Worm (Caenorhabditis elegans) whole organism, L3 larva: Measurements from ENCODE around the gene R193.2.

Experiments used
- aly-2 ChIP-seq: fragments of 150-350 bp; optimal IDR thresholded peaks from 2 replicates; lab custom pipeline; 2014; ENCODE audit warnings: missing biosample characterization, missing genetic modification characterization
- ama-1 ChIP-seq: fragments of 150-350 bp; optimal IDR thresholded peaks from 2 replicates; lab custom pipeline; 2018
- ceh-28 ChIP-seq: fragments of 150-350 bp; optimal IDR thresholded peaks from 2 replicates; lab custom pipeline; 2014; ENCODE audit warnings: missing biosample characterization, missing genetic modification reagents, missing genetic modification characterization
- ceh-82 ChIP-seq: fragments of 150-350 bp; optimal IDR thresholded peaks from 2 replicates; lab custom pipeline; 2014; ENCODE audit warnings: missing biosample characterization, missing genetic modification characterization
- ceh-9 ChIP-seq: sonication (generic microtip); optimal IDR thresholded peaks from 2 replicates; lab custom pipeline; 2018; ENCODE audit warnings: missing biosample characterization, missing genetic modification characterization
- daf-12 ChIP-seq: fragments of 150-350 bp; optimal IDR thresholded peaks from 2 replicates; lab custom pipeline; 2014; ENCODE audit warnings: missing biosample characterization, missing genetic modification reagents, missing genetic modification characterization
- egl-5 ChIP-seq: fragments of 150-350 bp; optimal IDR thresholded peaks from 2 replicates; lab custom pipeline; 2017; ENCODE audit warnings: missing biosample characterization, missing genetic modification reagents, missing genetic modification characterization, inconsistent platforms
- elt-1 ChIP-seq: fragments of 150-350 bp; optimal IDR thresholded peaks from 2 replicates; lab custom pipeline; 2014; ENCODE audit warnings: missing biosample characterization, missing genetic modification characterization
- elt-2 ChIP-seq: sonication (generic microtip); optimal IDR thresholded peaks from 2 replicates; lab custom pipeline; 2016; ENCODE audit warnings: missing genetic modification reagents, mild to moderate bottlenecking, missing genetic modification characterization, missing compliant biosample characterization
- elt-3 ChIP-seq, 3 experiments: fragments of 150-350 bp in 1 of 3; sonication (generic microtip) in 2 of 3; optimal IDR thresholded peaks; 2 replicates in 2 of 3; 4 replicates in 1 of 3; lab custom pipeline; 2014 to 2017; ENCODE audit warnings: missing biosample characterization in 3 of 3, missing genetic modification characterization in 3 of 3
- fkh-10 ChIP-seq: sonication (generic microtip); optimal IDR thresholded peaks from 2 replicates; lab custom pipeline; 2017; ENCODE audit warnings: missing biosample characterization, missing genetic modification reagents, missing genetic modification characterization
- fkh-2 ChIP-seq: fragments of 150-350 bp; optimal IDR thresholded peaks from 2 replicates; lab custom pipeline; 2014; ENCODE audit warnings: missing biosample characterization, missing genetic modification reagents, missing genetic modification characterization
- fos-1 ChIP-seq: fragments of 150-350 bp; optimal IDR thresholded peaks from 2 replicates; lab custom pipeline; 2014; ENCODE audit warnings: missing biosample characterization, missing genetic modification characterization
- hmg-11 ChIP-seq: sonication (generic microtip); optimal IDR thresholded peaks from 2 replicates; lab custom pipeline; 2016; ENCODE audit warnings: missing genetic modification characterization, missing compliant biosample characterization
- lin-15B ChIP-seq: fragments of 150-350 bp; optimal IDR thresholded peaks from 2 replicates; lab custom pipeline; 2014; ENCODE audit warnings: missing biosample characterization, missing genetic modification characterization
- lin-39 ChIP-seq: fragments of 150-350 bp; optimal IDR thresholded peaks from 2 replicates; lab custom pipeline; 2018; ENCODE audit warnings: missing biosample characterization, missing genetic modification reagents, missing genetic modification characterization
- lsy-12 ChIP-seq: sonication (generic microtip); optimal IDR thresholded peaks from 2 replicates; lab custom pipeline; 2016; ENCODE audit warnings: mild to moderate bottlenecking, missing genetic modification characterization, missing compliant biosample characterization
- mdl-1 ChIP-seq: fragments of 150-350 bp; optimal IDR thresholded peaks from 2 replicates; lab custom pipeline; 2014; ENCODE audit warnings: missing biosample characterization, missing genetic modification characterization
- mml-1 ChIP-seq: fragments of 150-350 bp; sonication (generic microtip); optimal IDR thresholded peaks from 3 replicates; lab custom pipeline; 2014; ENCODE audit warnings: missing biosample characterization, missing genetic modification characterization
- nfya-1 ChIP-seq: sonication (generic microtip); optimal IDR thresholded peaks from 2 replicates; lab custom pipeline; 2017; ENCODE audit warnings: missing genetic modification characterization, mild to moderate bottlenecking, missing compliant biosample characterization, antibody characterized with exemption, moderate library complexity; ENCODE audit not compliant: insufficient read depth
- nhr-11 ChIP-seq: fragments of 150-350 bp; optimal IDR thresholded peaks from 2 replicates; lab custom pipeline; 2014; ENCODE audit warnings: missing biosample characterization, missing genetic modification characterization
- nhr-12 ChIP-seq: fragments of 150-350 bp; optimal IDR thresholded peaks from 2 replicates; lab custom pipeline; 2014; ENCODE audit warnings: missing biosample characterization, missing genetic modification characterization
- nhr-237 ChIP-seq: fragments of 150-350 bp; optimal IDR thresholded peaks from 2 replicates; lab custom pipeline; 2014; ENCODE audit warnings: missing biosample characterization, missing genetic modification characterization
- nhr-25 ChIP-seq: sonication (generic microtip); optimal IDR thresholded peaks from 2 replicates; lab custom pipeline; 2017; ENCODE audit warnings: missing biosample characterization, missing genetic modification characterization
- nhr-43 ChIP-seq: sonication (generic microtip); optimal IDR thresholded peaks from 2 replicates; lab custom pipeline; 2016; ENCODE audit warnings: mild to moderate bottlenecking, missing genetic modification characterization, missing compliant biosample characterization; ENCODE audit not compliant: poor library complexity, severe bottlenecking
- nhr-77 ChIP-seq: fragments of 150-350 bp; optimal IDR thresholded peaks from 2 replicates; lab custom pipeline; 2014; ENCODE audit warnings: missing biosample characterization, missing genetic modification characterization
- pha-4 ChIP-seq: fragments of 150-350 bp; optimal IDR thresholded peaks from 2 replicates; lab custom pipeline; 2014; ENCODE audit warnings: missing biosample characterization, missing genetic modification reagents, missing genetic modification characterization
- pqm-1 ChIP-seq: fragments of 150-350 bp; optimal IDR thresholded peaks from 2 replicates; lab custom pipeline; 2017; ENCODE audit warnings: missing biosample characterization, missing genetic modification characterization, inconsistent platforms
- sea-2 ChIP-seq: fragments of 150-350 bp; sonication (generic microtip); optimal IDR thresholded peaks from 4 replicates; lab custom pipeline; 2014; ENCODE audit warnings: missing biosample characterization, missing genetic modification reagents, missing genetic modification characterization
- skn-1 ChIP-seq: fragments of 150-350 bp; optimal IDR thresholded peaks from 2 replicates; lab custom pipeline; 2014; ENCODE audit warnings: missing biosample characterization, missing genetic modification characterization
- snpc-4 ChIP-seq: fragments of 150-350 bp; optimal IDR thresholded peaks from 2 replicates; lab custom pipeline; 2014; ENCODE audit warnings: missing biosample characterization, missing genetic modification characterization
- tbx-2 ChIP-seq: sonication (generic microtip); optimal IDR thresholded peaks from 2 replicates; lab custom pipeline; 2016; ENCODE audit warnings: mild to moderate bottlenecking, missing genetic modification characterization, missing compliant biosample characterization
- unc-39 ChIP-seq: sonication (generic microtip); optimal IDR thresholded peaks from 4 replicates; lab custom pipeline; 2017; ENCODE audit warnings: missing biosample characterization, missing genetic modification characterization
- zag-1 ChIP-seq: fragments of 150-350 bp; optimal IDR thresholded peaks from 2 replicates; lab custom pipeline; 2014; ENCODE audit warnings: missing biosample characterization, missing genetic modification characterization
- ztf-11 ChIP-seq: fragments of 150-350 bp; optimal IDR thresholded peaks from 2 replicates; lab custom pipeline; 2014; ENCODE audit warnings: missing biosample characterization, missing genetic modification characterization

R193.2 gene

ce11 chrX:1108874-1109273 lies 39.5 kb downstream of the R193.2 start:
- TF ChIP-seq lin-39, result peak; percentile 84
- TF ChIP-seq daf-12, result no peak

DNA sequence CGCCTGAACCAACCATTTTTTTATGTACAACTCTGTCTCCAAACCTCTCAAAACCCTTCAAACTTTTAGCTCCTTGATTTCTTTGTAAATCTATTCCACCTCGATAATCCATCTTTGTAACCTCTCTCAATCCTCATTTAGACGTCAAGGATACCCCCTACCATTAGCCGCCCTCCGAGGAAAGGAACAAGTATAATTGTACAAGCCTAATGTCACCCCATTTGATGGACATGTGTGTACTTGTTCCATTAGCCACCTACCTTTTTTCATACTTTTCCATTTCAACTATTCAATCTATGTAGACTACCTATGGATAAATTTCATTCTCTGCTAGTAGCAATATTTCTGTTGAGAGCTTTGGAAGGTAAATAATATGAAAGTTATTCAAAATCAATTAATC lies 40.6 kb downstream of the R193.2 start, which contains the start of gene C05D9.4:
TSS of gene C05D9.4 (plus strand) at position 301 of the 400 bp plus-strand sequence.
- TF ChIP-seq nhr-43 (tag; lab: Kevin White, UChicago), result no peak
- TF ChIP-seq zag-1, result no peak
- no peak for TF ChIP-seq egl-5 (tag; lab: Kevin White, UChicago)
- no peak for TF ChIP-seq mml-1 (tag; lab: Kevin White, UChicago)
- no peak for TF ChIP-seq fkh-2
- TF ChIP-seq elt-2 (tag; lab: Kevin White, UChicago), result no peak
- no peak for TF ChIP-seq nhr-11 (tag; lab: Kevin White, UChicago)
- no peak for TF ChIP-seq fkh-10
- TF ChIP-seq fos-1 (tag; lab: Kevin White, UChicago), result no peak
- TF ChIP-seq lin-15B (tag; lab: Kevin White, UChicago), result no peak
- TF ChIP-seq lsy-12 (tag; lab: Kevin White, UChicago), result no peak
- no peak for TF ChIP-seq snpc-4 (tag; lab: Kevin White, UChicago)
- TF ChIP-seq ama-1 (lab: Kevin White, UChicago), result no peak

ce11 chrX:1103702-1104262 lies 44.6 kb downstream of the R193.2 start, which contains the start of gene ife-4:
ife-4 (plus strand) TSS chrX:1104212.
- TF ChIP-seq ceh-28 (tag; lab: Kevin White, UChicago), result peak; percentile 67
- no peak for TF ChIP-seq ceh-9 (tag; lab: Kevin White, UChicago)
- peak; percentile 94 for TF ChIP-seq egl-5 (tag; lab: Kevin White, UChicago)
- peak; percentile 78 for TF ChIP-seq hmg-11 (tag; lab: Kevin White, UChicago)
- peak; percentile 56 for TF ChIP-seq nfya-1 (tag; lab: Kevin White, UChicago)
- peak; percentile 58 for TF ChIP-seq pha-4 (tag; lab: Kevin White, UChicago)
- TF ChIP-seq lin-39, result peak; percentile 78
- no peak for TF ChIP-seq nhr-12 (tag; lab: Kevin White, UChicago)
- TF ChIP-seq lin-15B (tag; lab: Kevin White, UChicago), result peak; percentile 6
- no peak for TF ChIP-seq unc-39 (tag; lab: Kevin White, UChicago)

ce11 chrX:1096808-1097207 lies 51.6 kb downstream of the R193.2 start, which contains the start of the genes pigx-1 and rme-6:
pigx-1 (minus strand) TSS chrX:1097013.
rme-6 (plus strand) TSS chrX:1097152.
- TF ChIP-seq nfya-1 (tag; lab: Kevin White, UChicago) (peak; percentile 29), lin-15B (tag; lab: Kevin White, UChicago) (no peak), hmg-11 (tag; lab: Kevin White, UChicago) (peak; percentile 88), pha-4 (tag; lab: Kevin White, UChicago) (peak; percentile 31)

ce11 chrX:1094332-1094731 lies 54.1 kb downstream of the R193.2 start:
- TF ChIP-seq nhr-237, result no peak
- TF ChIP-seq ztf-11, result no peak
- no peak for TF ChIP-seq elt-1
- no peak for TF ChIP-seq nhr-77 (tag; lab: Kevin White, UChicago)
- TF ChIP-seq pha-4 (tag; lab: Kevin White, UChicago), result peak; percentile 56
- no peak for TF ChIP-seq elt-3 (tag; optimal IDR thresholded peaks at IDR 0.05; lab: Kevin White, UChicago)
- TF ChIP-seq mdl-1 (tag; lab: Kevin White, UChicago), result no peak
- TF ChIP-seq lin-15B (tag; lab: Kevin White, UChicago), result no peak
- TF ChIP-seq sea-2 (GFP tag; lab: Kevin White, UChicago), result no peak
- no peak for TF ChIP-seq nfya-1 (tag; lab: Kevin White, UChicago)
- no peak for TF ChIP-seq nhr-25 (tag; lab: Kevin White, UChicago)
- TF ChIP-seq skn-1 (tag; lab: Kevin White, UChicago), result no peak
- peak; percentile 12 for TF ChIP-seq pqm-1 (tag; lab: Kevin White, UChicago)
- TF ChIP-seq lin-39, result no peak
- TF ChIP-seq elt-2 (tag; lab: Kevin White, UChicago), result peak; percentile 18
- no peak for TF ChIP-seq ceh-82
- no peak for TF ChIP-seq mml-1 (tag; lab: Kevin White, UChicago)
- no peak for TF ChIP-seq aly-2
- no peak for TF ChIP-seq zag-1
- TF ChIP-seq nhr-43 (tag; lab: Kevin White, UChicago), result no peak
- TF ChIP-seq ama-1 (lab: Kevin White, UChicago), result no peak
- TF ChIP-seq tbx-2, result no peak
- TF ChIP-seq, all 47 proteins: peak for 3
